Worm (Caenorhabditis elegans): ENCODE measurements around the gene slcr-46.3.
A peak's percentile ranks its signal among the peaks of the same experiment; 100 is the strongest.

slcr-46.3 gene

DNA sequence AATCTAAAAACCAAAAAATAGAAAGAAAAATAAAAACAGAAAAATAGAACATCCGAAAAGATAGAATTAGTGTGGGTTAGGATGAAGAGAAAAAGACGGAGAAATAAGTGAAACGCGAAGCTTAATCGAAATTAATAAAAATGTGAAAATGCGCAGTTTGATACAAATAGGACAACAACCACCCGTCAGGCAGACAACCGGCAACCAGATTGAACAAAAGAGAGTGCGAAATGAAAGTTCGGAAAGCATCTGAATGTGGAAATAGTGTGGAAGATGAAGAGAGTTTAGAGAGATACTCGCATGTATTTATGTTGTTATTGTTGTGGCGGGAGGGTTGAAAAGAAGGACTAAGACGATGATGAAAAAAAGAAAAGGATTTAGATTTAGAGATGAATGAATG is 34.5 kb upstream of the slcr-46.3 start:
- no peak for TF ChIP-seq tbx-9 (tag; optimal IDR thresholded peaks at IDR 0.05; ENCODE audit: borderline replicate concordance)
- TF ChIP-seq nhr-120 (GFP tag; IDR thresholded peaks at IDR 0.05), result no peak
- no peak for TF ChIP-seq C06A6.2 (GFP tag; conservative IDR thresholded peaks at IDR 0.05)
- TF ChIP-seq T07F8.4 (tag; optimal IDR thresholded peaks at IDR 0.05), result no peak
- TF ChIP-seq sea-2 (GFP tag; IDR thresholded peaks at IDR 0.05), result no peak
- TF ChIP-seq rcor-1 (GFP tag; IDR thresholded peaks at IDR 0.05), result no peak

DNA sequence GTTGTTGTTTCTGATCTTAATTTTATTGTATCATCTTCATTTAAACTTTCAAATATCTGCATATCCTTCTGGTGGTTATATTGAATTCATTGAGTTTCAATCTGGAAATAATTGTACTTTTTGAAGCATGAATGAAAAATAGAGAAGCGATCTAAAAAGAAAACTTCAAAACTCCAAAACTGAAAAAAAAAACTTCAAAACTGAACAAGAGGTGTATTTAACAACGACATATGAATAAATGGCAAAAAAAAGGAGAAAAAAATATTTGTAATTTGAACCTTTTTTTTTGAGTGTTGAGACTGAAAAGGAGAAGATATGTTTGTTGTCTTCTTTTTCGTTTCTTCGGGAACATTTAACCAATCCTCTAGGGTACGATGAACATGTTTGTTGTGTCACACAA is 34.0 kb upstream of the slcr-46.3 start, which contains the start of gene F58E6.11:
Gene F58E6.11 (minus strand): TSS at position 101 of the 400 bp plus-strand sequence.
- no peak for TF ChIP-seq somi-1 (GFP tag; optimal IDR thresholded peaks at IDR 0.05)
- TF ChIP-seq chd-7 (tag; optimal IDR thresholded peaks at IDR 0.05), result no peak
- no peak for TF ChIP-seq ekl-4 (GFP tag; IDR thresholded peaks at IDR 0.05)
- TF ChIP-seq F55B11.4 (tag; optimal IDR thresholded peaks at IDR 0.05; ENCODE audit: borderline replicate concordance, insufficient read depth), result no peak
- TF ChIP-seq snpc-3.4 (tag; optimal IDR thresholded peaks at IDR 0.05), result no peak
- TF ChIP-seq ceh-100 (GFP tag; IDR thresholded peaks at IDR 0.05), result no peak
- TF ChIP-seq dpff-1 (tag; optimal IDR thresholded peaks at IDR 0.05), result no peak
- TF ChIP-seq madf-8 (GFP tag; conservative IDR thresholded peaks at IDR 0.05), result no peak
- no peak for TF ChIP-seq lin-35 (GFP tag; optimal IDR thresholded peaks at IDR 0.05)
- no peak for TF ChIP-seq athp-1 (tag; optimal IDR thresholded peaks at IDR 0.05)
- TF ChIP-seq egl-44 (GFP tag; IDR thresholded peaks at IDR 0.05), result no peak
- TF ChIP-seq attf-6 (GFP tag; IDR thresholded peaks at IDR 0.05), result no peak
- no peak for TF ChIP-seq D2030.7 (GFP tag; IDR thresholded peaks at IDR 0.05)

DNA sequence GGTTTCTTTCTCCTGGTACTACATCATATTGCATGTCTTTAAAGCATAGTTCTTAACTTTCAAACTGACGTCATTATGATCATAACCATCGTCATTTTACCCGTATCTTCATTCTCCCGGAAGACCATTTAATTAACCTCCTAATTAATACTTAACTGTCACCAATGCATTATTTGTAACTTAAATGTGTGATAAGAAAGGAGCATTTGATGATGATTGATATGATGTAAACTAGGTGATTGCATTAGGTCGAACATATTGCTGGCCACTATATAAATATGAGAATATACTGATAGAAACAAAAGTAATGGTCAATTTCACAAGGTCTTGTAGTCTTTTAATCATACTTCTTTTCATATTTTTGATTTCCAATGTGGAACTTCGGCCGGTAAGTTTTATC is 32.3 kb upstream of the slcr-46.3 start, which contains the start of gene hrg-3:
Gene hrg-3 (plus strand): TSS at position 227 of the 400 bp plus-strand sequence.
- TF ChIP-seq unc-62 (GFP tag; optimal IDR thresholded peaks at IDR 0.05), result peak; percentile 18
- no peak for TF ChIP-seq nfyb-1 (GFP tag; IDR thresholded peaks at IDR 0.05)
- no peak for TF ChIP-seq F23B12.7 (tag; optimal IDR thresholded peaks at IDR 0.05; ENCODE audit: insufficient read depth)
- TF ChIP-seq Y67H2A.10 (GFP tag; conservative IDR thresholded peaks at IDR 0.05), result no peak
- TF ChIP-seq dpl-1 (GFP tag; optimal IDR thresholded peaks at IDR 0.05), result no peak
- TF ChIP-seq tlf-1 (GFP tag; optimal IDR thresholded peaks at IDR 0.05), result no peak
- peak; percentile 72 for TF ChIP-seq nhr-80 (tag; optimal IDR thresholded peaks at IDR 0.05)
- no peak for TF ChIP-seq madf-10 (tag; optimal IDR thresholded peaks at IDR 0.05)

DNA sequence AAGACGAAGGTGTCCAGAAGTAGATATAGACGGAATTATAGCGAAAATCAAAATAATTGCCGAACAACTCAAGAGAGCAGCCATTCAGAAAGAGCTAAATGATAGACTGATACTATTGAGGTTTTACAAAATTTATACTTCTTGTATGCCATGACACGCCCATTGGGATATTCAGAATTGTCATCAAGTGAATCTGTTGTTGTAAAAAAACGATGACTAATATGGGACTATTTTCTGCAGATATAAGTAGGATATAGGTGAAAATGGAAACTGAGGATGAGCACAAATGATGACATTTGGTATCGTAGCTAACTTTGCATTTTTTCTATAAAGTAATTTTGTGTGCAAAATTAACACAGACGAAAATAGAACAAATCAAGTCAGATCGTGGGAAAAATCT is 31.8 kb upstream of the slcr-46.3 start, which contains the start of gene F58E6.8:
Gene F58E6.8 (minus strand): TSS at position 101 of the 400 bp plus-strand sequence.
- no peak for TF ChIP-seq tbp1 (GFP tag; optimal IDR thresholded peaks at IDR 0.05)
- no peak for TF ChIP-seq pha-4 (tag; optimal IDR thresholded peaks at IDR 0.05)
- TF ChIP-seq sea-2 (GFP tag; IDR thresholded peaks at IDR 0.05), result no peak
- TF ChIP-seq bed-2 (GFP tag; IDR thresholded peaks at IDR 0.05), result no peak
- no peak for TF ChIP-seq atf-7 (tag; optimal IDR thresholded peaks at IDR 0.05)
- TF ChIP-seq ztf-28 (GFP tag; IDR thresholded peaks at IDR 0.05), result no peak

DNA sequence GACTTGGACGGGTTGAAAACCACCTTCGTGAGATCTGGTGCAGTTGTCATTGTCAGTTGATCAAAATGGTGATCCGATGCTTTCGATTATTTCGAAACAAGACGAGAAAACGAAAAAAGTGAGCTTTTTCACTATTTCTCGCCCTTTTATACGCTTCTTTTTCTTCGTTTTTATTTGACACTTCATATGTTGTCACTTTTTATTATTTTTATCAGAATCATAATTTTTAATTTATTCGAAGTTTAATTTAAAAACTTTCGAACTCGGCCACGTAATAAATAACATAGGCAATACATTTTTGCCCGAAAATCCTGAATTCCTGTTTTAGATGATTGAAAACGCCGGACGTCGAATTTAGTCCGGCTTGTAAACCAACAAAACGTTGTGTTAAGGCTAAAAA is 30.6 kb upstream of the slcr-46.3 start, which contains the start of gene F58E6.5:
Gene F58E6.5 (minus strand): TSS at position 101 of the 400 bp plus-strand sequence.
- TF ChIP-seq attf-3 (GFP tag; conservative IDR thresholded peaks at IDR 0.05) (no peak), rec-8 (tag; optimal IDR thresholded peaks at IDR 0.05) (no peak), aptf-2 (GFP tag; conservative IDR thresholded peaks at IDR 0.05) (no peak), madf-6 (GFP tag; IDR thresholded peaks at IDR 0.05) (no peak), nhr-27 (tag; optimal IDR thresholded peaks at IDR 0.05) (no peak), hlh-12 (tag; optimal IDR thresholded peaks at IDR 0.05) (no peak), lag-1 (GFP tag; IDR thresholded peaks at IDR 0.05) (no peak), dox-1 (GFP tag; IDR thresholded peaks at IDR 0.05) (no peak), cebp-2 (GFP tag; IDR thresholded peaks at IDR 0.05) (no peak), ekl-4 (GFP tag; IDR thresholded peaks at IDR 0.05) (no peak), F37B4.10 (GFP tag; IDR thresholded peaks at IDR 0.05) (no peak), snpc-1.3 (tag; optimal IDR thresholded peaks at IDR 0.05; ENCODE audit: insufficient read depth) (no peak), nhr-179 (tag; optimal IDR thresholded peaks at IDR 0.05) (no peak), lin-26 (GFP tag; IDR thresholded peaks at IDR 0.05) (no peak)
